Fruit fly (Drosophila melanogaster): Measurements from ENCODE around the gene CG14074.

- TF ChIP-seq EcR (GFP tag; optimal IDR thresholded peaks at IDR 0.05) (no peak), usp (GFP tag; optimal IDR thresholded peaks at IDR 0.05) (no peak), psq (optimal IDR thresholded peaks at IDR 0.05) (no peak), Dll (optimal IDR thresholded peaks at IDR 0.05) (no peak), pan (optimal IDR thresholded peaks at IDR 0.05) (no peak), CG8478 (optimal IDR thresholded peaks at IDR 0.05) (no peak)
Measured at dm6 chr3L:18914100-18914683, 48.2 kb downstream of the CG14074 start, which contains the start of gene COX6AL2.

Measured in whole organism.